Worm (Caenorhabditis elegans) whole organism, young adult: ENCODE data around the gene ssna-1.

Experiments
- B0035.1 ChIP-seq: sonication (generic microtip); optimal IDR thresholded peaks from 2 replicates; lab custom pipeline; 2016; ENCODE audit warnings: missing genetic modification characterization, mild to moderate bottlenecking, missing compliant biosample characterization, missing genotype, missing genetic modification reagents
- C06A6.2 ChIP-seq: fragments of 200-800 bp; sonication (Bioruptor generic); conservative IDR thresholded peaks from 2 replicates; pipeline ENCODE4 v1.3.6; 2022; ENCODE audit warnings: missing genetic modification characterization, missing compliant biosample characterization
- D2030.7 ChIP-seq: fragments of 200-800 bp; sonication (Bioruptor generic); IDR thresholded peaks from 2 replicates; pipeline ENCODE4 v1.3.6; 2022; ENCODE audit warnings: missing genetic modification reagents, missing genetic modification characterization, missing compliant biosample characterization
- F10E7.11 ChIP-seq: sonication (generic microtip); optimal IDR thresholded peaks from 2 replicates; lab custom pipeline; 2017; ENCODE audit warnings: mild to moderate bottlenecking, missing genetic modification characterization, moderate library complexity, missing compliant biosample characterization
- F22D6.2 ChIP-seq: sonication (generic microtip); optimal IDR thresholded peaks from 2 replicates; lab custom pipeline; 2016; ENCODE audit warnings: mild to moderate bottlenecking, missing genetic modification characterization, missing compliant biosample characterization
- F23B12.7 ChIP-seq: sonication (generic microtip); optimal IDR thresholded peaks from 2 replicates; lab custom pipeline; 2017; ENCODE audit warnings: missing genetic modification characterization, mild to moderate bottlenecking, missing compliant biosample characterization, antibody characterized with exemption, moderate library complexity; ENCODE audit not compliant: insufficient read depth
- F57C9.4 ChIP-seq: sonication (generic microtip); optimal IDR thresholded peaks from 2 replicates; lab custom pipeline; 2017; ENCODE audit warnings: mild to moderate bottlenecking, missing genetic modification characterization, missing compliant biosample characterization
- K11D2.4 ChIP-seq: fragments of 200-800 bp; sonication (Bioruptor generic); IDR thresholded peaks from 2 replicates; pipeline ENCODE4 v1.3.6; 2022; ENCODE audit warnings: missing genetic modification reagents, missing genetic modification characterization, missing compliant biosample characterization
- K12H6.12 ChIP-seq: fragments of 200-800 bp; sonication (Bioruptor generic); optimal IDR thresholded peaks from 2 replicates; lab custom pipeline; 2018; ENCODE audit warnings: mild to moderate bottlenecking, missing genetic modification characterization, missing compliant biosample characterization
- T07F8.4 ChIP-seq: sonication (generic microtip); optimal IDR thresholded peaks from 2 replicates; lab custom pipeline; 2016; ENCODE audit warnings: mild to moderate bottlenecking, missing genetic modification characterization, moderate library complexity, missing compliant biosample characterization
- T26A5.8 ChIP-seq: sonication (generic microtip); optimal IDR thresholded peaks from 2 replicates; lab custom pipeline; 2016; ENCODE audit warnings: missing genetic modification characterization, missing compliant biosample characterization
- Y53G8AR.9 ChIP-seq: fragments of 200-800 bp; sonication (Bioruptor generic); conservative IDR thresholded peaks from 2 replicates; pipeline ENCODE4 v1.3.6; 2022; ENCODE audit warnings: missing genetic modification reagents, missing genetic modification characterization, missing compliant biosample characterization
- ama-1 ChIP-seq, 3 experiments: fragments of 150-350 bp in 1 of 3; sonication (generic microtip) in 2 of 3; optimal IDR thresholded peaks; 2 replicates each; lab custom pipeline; 2014 to 2018; ENCODE audit warnings: missing biosample characterization in 2 of 3, missing genetic modification characterization in 2 of 3, missing genetic modification reagents in 2 of 3
- aptf-2 ChIP-seq: fragments of 200-800 bp; sonication (Bioruptor generic); conservative IDR thresholded peaks from 2 replicates; pipeline ENCODE4 v1.3.6; 2022; ENCODE audit warnings: missing genetic modification reagents, missing genetic modification characterization, missing compliant biosample characterization
- aptf-3 ChIP-seq: fragments of 200-800 bp; sonication (Bioruptor generic); IDR thresholded peaks from 2 replicates; pipeline ENCODE4 v1.3.6; 2022; ENCODE audit warnings: missing genetic modification characterization, missing compliant biosample characterization
- athp-1 ChIP-seq: sonication (generic microtip); optimal IDR thresholded peaks from 2 replicates; lab custom pipeline; 2017; ENCODE audit warnings: mild to moderate bottlenecking, missing genetic modification characterization, missing compliant biosample characterization
- attf-6 ChIP-seq: fragments of 200-800 bp; sonication (Bioruptor generic); IDR thresholded peaks from 2 replicates; pipeline ENCODE4 v1.3.6; 2022; ENCODE audit warnings: missing genetic modification reagents, missing genetic modification characterization, missing compliant biosample characterization
- bed-2 ChIP-seq: fragments of 200-800 bp; sonication (Bioruptor generic); IDR thresholded peaks from 2 replicates; pipeline ENCODE4 v1.3.6; 2022; ENCODE audit warnings: missing genetic modification reagents, missing genetic modification characterization, missing compliant biosample characterization
- cebp-1 ChIP-seq, 2 experiments: fragments of 200-800 bp in 1 of 2; sonication (Bioruptor generic) in 1 of 2; sonication (generic microtip) in 1 of 2; IDR thresholded peaks in 1 of 2; optimal IDR thresholded peaks in 1 of 2; 2 replicates each; pipeline versions ENCODE4 v1.3.6 to Lab custom; 2017 to 2022; ENCODE audit warnings: missing compliant biosample characterization in 2 of 2, missing genetic modification characterization in 2 of 2, mild to moderate bottlenecking in 1 of 2, missing genetic modification reagents in 1 of 2, moderate library complexity in 1 of 2
- ceh-100 ChIP-seq: fragments of 200-800 bp; sonication (Bioruptor generic); IDR thresholded peaks from 2 replicates; pipeline ENCODE4 v1.3.6; 2022; ENCODE audit warnings: missing genetic modification reagents, missing genetic modification characterization, missing compliant biosample characterization
- ceh-40 ChIP-seq: fragments of 200-800 bp; sonication (Bioruptor generic); IDR thresholded peaks from 2 replicates; pipeline ENCODE4 v1.3.6; 2022; ENCODE audit warnings: missing genetic modification characterization, missing compliant biosample characterization
- ceh-58 ChIP-seq: fragments of 200-800 bp; sonication (Bioruptor generic); IDR thresholded peaks from 2 replicates; pipeline ENCODE4 v1.3.6; 2022; ENCODE audit warnings: missing genetic modification characterization, missing compliant biosample characterization
- egl-18 ChIP-seq: fragments of 200-800 bp; sonication (Bioruptor generic); IDR thresholded peaks from 2 replicates; pipeline ENCODE4 v1.3.6; 2022; ENCODE audit warnings: missing genetic modification reagents, missing genetic modification characterization, missing compliant biosample characterization
- egl-44 ChIP-seq: fragments of 200-800 bp; sonication (Bioruptor generic); IDR thresholded peaks from 2 replicates; pipeline ENCODE4 v1.3.6; 2022; ENCODE audit warnings: missing genetic modification reagents, missing genetic modification characterization, missing compliant biosample characterization
- egrh-3 ChIP-seq: fragments of 200-800 bp; sonication (Bioruptor generic); IDR thresholded peaks from 2 replicates; pipeline ENCODE4 v1.3.6; 2022; ENCODE audit warnings: missing genetic modification reagents, missing genetic modification characterization, missing compliant biosample characterization
- ekl-4 ChIP-seq: fragments of 200-800 bp; sonication (Bioruptor generic); IDR thresholded peaks from 2 replicates; pipeline ENCODE4 v1.3.6; 2022; ENCODE audit warnings: missing genetic modification reagents, missing genetic modification characterization, missing compliant biosample characterization
- fkh-3 ChIP-seq: sonication (generic microtip); optimal IDR thresholded peaks from 2 replicates; lab custom pipeline; 2016; ENCODE audit warnings: mild to moderate bottlenecking, missing genetic modification characterization, missing compliant biosample characterization
- gei-17 ChIP-seq: fragments of 200-800 bp; sonication (Bioruptor generic); optimal IDR thresholded peaks from 2 replicates; lab custom pipeline; 2018; ENCODE audit warnings: mild to moderate bottlenecking, missing genetic modification characterization, missing compliant biosample characterization
- lag-1 ChIP-seq: fragments of 200-800 bp; sonication (Bioruptor generic); IDR thresholded peaks from 2 replicates; pipeline ENCODE4 v1.3.6; 2022; ENCODE audit warnings: missing genetic modification reagents, missing genetic modification characterization, missing compliant biosample characterization
- let-526 ChIP-seq: fragments of 200-800 bp; sonication (Bioruptor generic); IDR thresholded peaks from 2 replicates; pipeline ENCODE4 v1.3.6; 2022; ENCODE audit warnings: missing genetic modification reagents, missing genetic modification characterization, missing compliant biosample characterization
- lin-26 ChIP-seq: fragments of 200-800 bp; sonication (Bioruptor generic); IDR thresholded peaks from 2 replicates; pipeline ENCODE4 v1.3.6; 2022; ENCODE audit warnings: missing genetic modification reagents, missing genetic modification characterization, missing compliant biosample characterization
- lin-35 ChIP-seq, 3 experiments: fragments of 150-350 bp in 2 of 3; sonication (generic microtip) in 1 of 3; optimal IDR thresholded peaks; 2 replicates each; lab custom pipeline; 2014 to 2018; ENCODE audit warnings: missing biosample characterization in 3 of 3, missing genetic modification characterization in 3 of 3, missing genetic modification reagents in 3 of 3
- madf-10 ChIP-seq: sonication (generic microtip); optimal IDR thresholded peaks from 2 replicates; lab custom pipeline; 2016; ENCODE audit warnings: mild to moderate bottlenecking, missing genetic modification characterization, missing compliant biosample characterization
- madf-6 ChIP-seq: fragments of 200-800 bp; sonication (Bioruptor generic); IDR thresholded peaks from 2 replicates; pipeline ENCODE4 v1.3.6; 2022; ENCODE audit warnings: missing genetic modification reagents, missing genetic modification characterization, missing compliant biosample characterization
- mcd-1 ChIP-seq: fragments of 200-800 bp; sonication (Bioruptor generic); IDR thresholded peaks from 2 replicates; pipeline ENCODE4 v1.3.6; 2022; ENCODE audit warnings: missing genetic modification reagents, missing genetic modification characterization, missing compliant biosample characterization
- rec-8 ChIP-seq, 2 experiments: sonication (generic microtip); optimal IDR thresholded peaks; 2 replicates each; lab custom pipeline; 2016; ENCODE audit warnings: mild to moderate bottlenecking in 2 of 2, missing genetic modification characterization in 2 of 2, missing genetic modification reagents in 2 of 2, missing genotype in 2 of 2, missing biosample characterization in 1 of 2, missing compliant biosample characterization in 1 of 2, moderate library complexity in 1 of 2
- sdz-38 ChIP-seq: sonication (generic microtip); optimal IDR thresholded peaks from 2 replicates; lab custom pipeline; 2016; ENCODE audit warnings: missing genotype, missing genetic modification characterization, missing compliant biosample characterization
- snpc-1.3 ChIP-seq: sonication (generic microtip); optimal IDR thresholded peaks from 2 replicates; lab custom pipeline; 2017; ENCODE audit warnings: missing genetic modification characterization, mild to moderate bottlenecking, missing compliant biosample characterization, antibody characterized with exemption, moderate library complexity, missing genotype, missing genetic modification reagents; ENCODE audit not compliant: insufficient read depth
- snpc-4 ChIP-seq, 5 experiments: fragments of 150-350 bp in 1 of 5; sonication (generic microtip) in 4 of 5; optimal IDR thresholded peaks; 2 replicates each; lab custom pipeline; 2014 to 2018; ENCODE audit warnings: missing genetic modification characterization in 5 of 5, missing biosample characterization in 3 of 5, antibody characterized with exemption in 2 of 5, mild to moderate bottlenecking in 2 of 5, missing compliant biosample characterization in 2 of 5, missing genotype in 2 of 5, moderate library complexity in 2 of 5, missing genetic modification reagents in 1 of 5
- somi-1 ChIP-seq: fragments of 200-800 bp; sonication (Bioruptor generic); optimal IDR thresholded peaks from 2 replicates; lab custom pipeline; 2018; ENCODE audit warnings: mild to moderate bottlenecking, missing genetic modification characterization, missing compliant biosample characterization
- tbx-9 ChIP-seq: sonication (generic microtip); optimal IDR thresholded peaks from 2 replicates; lab custom pipeline; 2016; ENCODE audit warnings: borderline replicate concordance, missing genetic modification characterization, inconsistent platforms, missing compliant biosample characterization
- unc-130 ChIP-seq: sonication (generic microtip); optimal IDR thresholded peaks from 2 replicates; lab custom pipeline; 2016; ENCODE audit warnings: missing genetic modification reagents, missing genetic modification characterization, missing compliant biosample characterization
- xnd-1 ChIP-seq: sonication (generic microtip); optimal IDR thresholded peaks from 2 replicates; lab custom pipeline; 2016; ENCODE audit warnings: missing genotype, missing genetic modification reagents, missing genetic modification characterization, missing compliant biosample characterization
- ztf-22 ChIP-seq: fragments of 200-800 bp; sonication (Bioruptor generic); optimal IDR thresholded peaks from 2 replicates; lab custom pipeline; 2018; ENCODE audit warnings: mild to moderate bottlenecking, missing genetic modification characterization, moderate library complexity, missing compliant biosample characterization
- ztf-26 ChIP-seq: sonication (generic microtip); optimal IDR thresholded peaks from 2 replicates; lab custom pipeline; 2017; ENCODE audit warnings: missing genetic modification characterization, missing compliant biosample characterization

The ssna-1 gene

ce11 chrIV:427100-427908 is 39.4 kb downstream of the ssna-1 start (continued):
- TF ChIP-seq snpc-4 (GFP tag; optimal IDR thresholded peaks at IDR 0.05; lab: Kevin White, UChicago), result peak; percentile 71
- TF ChIP-seq snpc-4 (tag; optimal IDR thresholded peaks at IDR 0.05; lab: Kevin White, UChicago), result peak in 3 of 4 experiments; percentile 80 to 95 (median 92)
- TF ChIP-seq mcd-1 (GFP tag; lab: Robert Waterston, UW), result peak; percentile 8; the same call in 1 of the 2 replicates
- TF ChIP-seq ekl-4, result peak; percentile 67; the same call in 1 of the 2 replicates
- TF ChIP-seq aptf-2 (GFP tag; lab: Robert Waterston, UW), result no peak
- peak; percentile 59 for TF ChIP-seq madf-6 (GFP tag; lab: Robert Waterston, UW)
- TF ChIP-seq let-526, result no peak
- TF ChIP-seq attf-6 (GFP tag; lab: Robert Waterston, UW), result 0 out of 2 replicates have a peak, but pooled peaks have one; percentile 53
- TF ChIP-seq T07F8.4, result no peak
- no peak for TF ChIP-seq ztf-26 (tag; lab: Kevin White, UChicago)
- no peak for TF ChIP-seq xnd-1
- no peak for TF ChIP-seq lin-35 (GFP tag; optimal IDR thresholded peaks at IDR 0.05; lab: Kevin White, UChicago)
- no peak for TF ChIP-seq K12H6.12
- TF ChIP-seq egl-18 (GFP tag; lab: Robert Waterston, UW), result no peak
- no peak for TF ChIP-seq C06A6.2
- TF ChIP-seq F23B12.7 (tag; lab: Kevin White, UChicago), result no peak
- peak; percentile 24 for TF ChIP-seq tbx-9
- no peak for TF ChIP-seq ztf-22 (GFP tag; lab: Kevin White, UChicago)
- no peak for TF ChIP-seq bed-2 (GFP tag; lab: Robert Waterston, UW)
- no peak for TF ChIP-seq gei-17
- no peak for TF ChIP-seq sdz-38 (tag; lab: Kevin White, UChicago)
- TF ChIP-seq lag-1 (GFP tag; lab: Robert Waterston, UW), result no peak
- TF ChIP-seq lin-26, result peak; percentile 65; the same call in 1 of the 2 replicates
- no peak for TF ChIP-seq aptf-3 (GFP tag; lab: Robert Waterston, UW)
- peak; percentile 16 for TF ChIP-seq F57C9.4
- TF ChIP-seq ceh-40 (GFP tag; lab: Robert Waterston, UW), result no peak
- no peak for TF ChIP-seq F22D6.2 (tag; lab: Kevin White, UChicago)
- TF ChIP-seq cebp-1 (GFP tag; IDR thresholded peaks at IDR 0.05; lab: Robert Waterston, UW), result no peak
- TF ChIP-seq cebp-1 (tag; optimal IDR thresholded peaks at IDR 0.05; lab: Kevin White, UChicago), result peak; percentile 12
- TF ChIP-seq T26A5.8 (tag; lab: Kevin White, UChicago), result no peak
- TF ChIP-seq snpc-1.3, result peak; percentile 16
- TF ChIP-seq ama-1 (optimal IDR thresholded peaks at IDR 0.05; lab: Kevin White, UChicago), result no peak
- TF ChIP-seq ama-1 (GFP tag; optimal IDR thresholded peaks at IDR 0.05; lab: Kevin White, UChicago), result peak; percentile 34 to 83
- TF ChIP-seq ceh-58 (GFP tag; lab: Robert Waterston, UW), result 0 out of 2 replicates have a peak, but pooled peaks have one; percentile 66
- TF ChIP-seq B0035.1, result no peak
- TF ChIP-seq fkh-3 (tag; lab: Kevin White, UChicago), result no peak
- peak; percentile 57; the same call in 1 of the 2 replicates for TF ChIP-seq egl-44 (GFP tag; lab: Robert Waterston, UW)
- no peak for TF ChIP-seq egrh-3 (GFP tag; lab: Robert Waterston, UW)
- TF ChIP-seq madf-10 (tag; lab: Kevin White, UChicago), result no peak
- TF ChIP-seq F10E7.11 (tag; lab: Kevin White, UChicago), result no peak
- peak; percentile 17 for TF ChIP-seq athp-1 (tag; lab: Kevin White, UChicago)
- TF ChIP-seq unc-130 (GFP tag; lab: Kevin White, UChicago), result no peak
- no peak for TF ChIP-seq ceh-100 (GFP tag; lab: Robert Waterston, UW)
- TF ChIP-seq Y53G8AR.9 (GFP tag; lab: Robert Waterston, UW), result peak; percentile 39
- no peak for TF ChIP-seq somi-1 (GFP tag; lab: Kevin White, UChicago)
- no peak for TF ChIP-seq K11D2.4 (GFP tag; lab: Robert Waterston, UW)
- no peak for TF ChIP-seq D2030.7 (GFP tag; lab: Robert Waterston, UW)
- TF ChIP-seq rec-8 (tag; optimal IDR thresholded peaks at IDR 0.05; lab: Kevin White, UChicago), result peak in 1 of 2 experiments; percentile 16
